Fruit fly (Drosophila melanogaster): ENCODE results near the gene CG7255.

Gene CG7255

DNA sequence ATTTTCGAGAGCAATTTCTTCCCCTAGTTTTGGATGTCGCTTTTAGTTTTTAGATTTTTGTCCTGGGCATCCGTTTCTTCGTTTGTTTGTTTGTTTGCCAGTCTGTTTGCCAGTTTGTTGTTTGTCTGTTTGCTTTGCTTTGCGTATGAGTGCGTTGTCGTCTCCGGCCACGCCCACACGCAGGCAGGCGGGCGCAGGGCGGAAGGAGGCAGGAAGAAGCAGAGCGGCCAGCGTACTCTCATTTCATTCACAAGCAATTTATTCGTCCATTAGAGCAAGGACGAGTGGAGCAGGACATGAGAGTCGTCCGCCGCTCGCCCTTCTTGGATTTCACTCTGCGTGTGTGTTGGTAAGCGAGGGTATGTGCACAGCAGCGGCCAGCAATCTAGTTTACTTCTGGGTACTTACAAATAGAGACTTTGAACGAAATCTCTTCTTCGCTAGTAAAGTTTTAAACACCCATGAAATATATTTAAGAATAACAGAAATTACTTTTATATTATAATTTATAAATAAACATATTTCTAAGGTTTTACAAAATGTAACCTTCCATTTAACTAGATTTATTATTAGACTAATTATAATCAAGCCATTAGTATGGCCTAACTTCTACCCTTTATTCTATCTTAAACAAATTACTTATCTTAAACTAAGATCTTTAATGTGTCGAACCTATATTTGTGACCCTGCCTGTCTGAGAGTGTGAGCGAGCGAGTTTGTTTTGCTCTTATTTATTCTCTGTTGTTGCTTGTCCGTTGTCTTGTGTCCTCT is 43.8 kb downstream of the CG7255 start (continued):
- TF ChIP-seq CG12391 (tag; optimal IDR thresholded peaks at IDR 0.05) (peak; percentile 86), HHEX (GFP tag; optimal IDR thresholded peaks at IDR 0.05) (peak; percentile 68), insv (GFP tag; optimal IDR thresholded peaks at IDR 0.05) (no peak), vnd (GFP tag; IDR thresholded peaks at IDR 0.05; ENCODE audit: partially characterized antibody) (no peak), tll (GFP tag; optimal IDR thresholded peaks at IDR 0.05) (no peak), CG13296 (GFP tag; optimal IDR thresholded peaks at IDR 0.05) (peak; percentile 51), Meics (GFP tag; optimal IDR thresholded peaks at IDR 0.05) (peak; percentile 73), exex (tag; optimal IDR thresholded peaks at IDR 0.05) (no peak), CG14667 (GFP tag; IDR thresholded peaks at IDR 0.05) (no peak), Ptx1 (GFP tag; IDR thresholded peaks at IDR 0.05) (peak; percentile 52), Hr39 (optimal IDR thresholded peaks at IDR 0.05) (peak; percentile 88), tio (GFP tag; optimal IDR thresholded peaks at IDR 0.05) (peak; percentile 60), CG8924 (tag; optimal IDR thresholded peaks at IDR 0.05) (peak; percentile 92), bsh (GFP tag; optimal IDR thresholded peaks at IDR 0.05) (peak in 1 of 2 experiments; percentile 67), tna (GFP tag; IDR thresholded peaks at IDR 0.05; ENCODE audit: partially characterized antibody) (no peak), yki (optimal IDR thresholded peaks at IDR 0.05) (peak; percentile 40), CG7839 (tag; optimal IDR thresholded peaks at IDR 0.05) (peak; percentile 87), lilli (GFP tag; optimal IDR thresholded peaks at IDR 0.05) (peak; percentile 6), CG12155 (GFP tag; optimal IDR thresholded peaks at IDR 0.05) (peak; percentile 27), fd102C (GFP tag; optimal IDR thresholded peaks at IDR 0.05) (peak; percentile 37), Vsx1 (GFP tag; optimal IDR thresholded peaks at IDR 0.05) (peak; percentile 12), Nf-YB (GFP tag; optimal IDR thresholded peaks at IDR 0.05) (peak; percentile 71), CG6791 (GFP tag; IDR thresholded peaks at IDR 0.05; ENCODE audit: partially characterized antibody) (no peak), Trl (optimal IDR thresholded peaks at IDR 0.05) (peak in 1 of 2 experiments; percentile 26), Trl (GFP tag; optimal IDR thresholded peaks at IDR 0.05) (no peak), Usf (GFP tag; optimal IDR thresholded peaks at IDR 0.05) (peak; percentile 71), CG15269 (tag; optimal IDR thresholded peaks at IDR 0.05) (peak; percentile 63), ken (GFP tag; IDR thresholded peaks at IDR 0.05) (no peak), CG8765 (GFP tag; IDR thresholded peaks at IDR 0.05) (peak; percentile 20; the same call in 1 of the 2 replicates), Sox100B (GFP tag; optimal IDR thresholded peaks at IDR 0.05) (peak; percentile 81), Sox102F (GFP tag; optimal IDR thresholded peaks at IDR 0.05) (peak; percentile 55), CG17568 (GFP tag; optimal IDR thresholded peaks at IDR 0.05) (peak; percentile 3), CG4328 (GFP tag; optimal IDR thresholded peaks at IDR 0.05) (peak; percentile 49), Jarid2 (GFP tag; optimal IDR thresholded peaks at IDR 0.05) (peak; percentile 3), Fer1 (GFP tag; optimal IDR thresholded peaks at IDR 0.05) (peak; percentile 76), Nf-YA (GFP tag; IDR thresholded peaks at IDR 0.05) (no peak), CG5180 (GFP tag; optimal IDR thresholded peaks at IDR 0.05) (peak; percentile 44), Six4 (GFP tag; optimal IDR thresholded peaks at IDR 0.05) (peak; percentile 14), run (tag; optimal IDR thresholded peaks at IDR 0.05) (peak; percentile 36), fd3F (GFP tag; optimal IDR thresholded peaks at IDR 0.05) (peak; percentile 2), CG8359 (GFP tag; optimal IDR thresholded peaks at IDR 0.05; ENCODE audit: borderline replicate concordance) (peak; percentile 53), CG6765 (GFP tag; optimal IDR thresholded peaks at IDR 0.05) (peak; percentile 48), CG3065 (GFP tag; optimal IDR thresholded peaks at IDR 0.05) (peak; percentile 64), CG30431 (GFP tag; optimal IDR thresholded peaks at IDR 0.05) (peak; percentile 50), CG14050 (GFP tag; IDR thresholded peaks at IDR 0.05) (no peak), dysf (GFP tag; IDR thresholded peaks at IDR 0.05) (peak; percentile 37; the same call in 1 of the 3 replicates), CG17802 (tag; optimal IDR thresholded peaks at IDR 0.05) (peak; percentile 6), CG18619 (GFP tag; optimal IDR thresholded peaks at IDR 0.05) (peak; percentile 69)

Measured in whole organism, embryonic.